Fruit fly (Drosophila melanogaster) whole organism, embryonic: ENCODE measurements around the gene CG13690.
A peak's percentile ranks its signal among the peaks of the same experiment; 100 is the strongest.

ENCODE experiments used
- Aef1 ChIP-seq: fragments of 200-800 bp; sonication (Bioruptor generic); IDR thresholded peaks from 3 replicates; pipeline ENCODE4 v1.3.6; 2022; ENCODE audit warnings: missing biosample characterization, missing genetic modification characterization
- Atf-2 ChIP-seq: fragments of 200-800 bp; sonication (Bioruptor generic); optimal IDR thresholded peaks from 2 replicates; lab custom pipeline; 2016; ENCODE audit warnings: missing biosample characterization, missing genetic modification characterization
- CG10366 ChIP-seq: fragments of 200-800 bp; sonication (Bioruptor generic); IDR thresholded peaks from 2 replicates; pipeline ENCODE4 v1.3.6; 2022; ENCODE audit warnings: missing biosample characterization, missing genetic modification characterization
- CG11398 ChIP-seq: fragments of 200-800 bp; sonication (Bioruptor generic); optimal IDR thresholded peaks from 2 replicates; lab custom pipeline; 2016; ENCODE audit warnings: missing biosample characterization, missing genetic modification characterization
- CG12769 ChIP-seq: fragments of 200-800 bp; sonication (Bioruptor generic); optimal IDR thresholded peaks from 2 replicates; lab custom pipeline; 2019; ENCODE audit warnings: missing biosample characterization, mild to moderate bottlenecking, missing genetic modification characterization, moderate library complexity
- CG1603 ChIP-seq: fragments of 200-800 bp; sonication (Bioruptor generic); optimal IDR thresholded peaks from 2 replicates; lab custom pipeline; 2019; ENCODE audit warnings: missing biosample characterization, mild to moderate bottlenecking, missing genetic modification characterization, moderate library complexity
- CG17328 ChIP-seq: fragments of 200-800 bp; sonication (Bioruptor generic); IDR thresholded peaks from 2 replicates; pipeline ENCODE4 v1.3.6; 2022; ENCODE audit warnings: missing biosample characterization, missing genetic modification characterization
- CG17912 ChIP-seq: fragments of 200-800 bp; sonication (Bioruptor generic); optimal IDR thresholded peaks from 2 replicates; lab custom pipeline; 2018; ENCODE audit warnings: missing biosample characterization, mild to moderate bottlenecking, missing genetic modification characterization
- CG2889 ChIP-seq: fragments of 200-800 bp; sonication (Bioruptor generic); IDR thresholded peaks from 3 replicates; pipeline ENCODE4 v1.3.6; 2022; ENCODE audit warnings: missing biosample characterization, missing genetic modification characterization
- CG30431 ChIP-seq: fragments of 200-800 bp; sonication (Bioruptor generic); optimal IDR thresholded peaks from 2 replicates; lab custom pipeline; 2017; ENCODE audit warnings: missing biosample characterization, missing genetic modification characterization
- CG3726 ChIP-seq: fragments of 200-800 bp; sonication (Bioruptor generic); IDR thresholded peaks from 3 replicates; pipeline ENCODE4, ENCODE4 v1.3.6; 2022; ENCODE audit warnings: missing biosample characterization, missing genetic modification characterization
- CG4820 ChIP-seq: fragments of 200-800 bp; sonication (Bioruptor generic); optimal IDR thresholded peaks from 3 replicates; lab custom pipeline; 2016; ENCODE audit warnings: missing biosample characterization, missing genetic modification characterization
- CG5245 ChIP-seq: fragments of 200-800 bp; sonication (Bioruptor generic); optimal IDR thresholded peaks from 3 replicates; lab custom pipeline; 2016; ENCODE audit warnings: missing biosample characterization, missing genetic modification characterization
- CG5953 ChIP-seq: fragments of 200-800 bp; sonication (Bioruptor generic); IDR thresholded peaks from 2 replicates; pipeline ENCODE4 v1.3.6; 2022; ENCODE audit warnings: missing biosample characterization, missing genetic modification characterization
- CG6272 ChIP-seq: fragments of 200-800 bp; sonication (Bioruptor generic); IDR thresholded peaks from 2 replicates; pipeline ENCODE4 v1.3.6; 2022; ENCODE audit warnings: missing biosample characterization, missing genetic modification characterization
- CG8290 ChIP-seq, 3 experiments: fragments of 200-800 bp; sonication (Bioruptor generic); optimal IDR thresholded peaks; 2 replicates each; lab custom pipeline; 2016 to 2019; ENCODE audit warnings: missing biosample characterization in 3 of 3, missing genetic modification characterization in 3 of 3, mild to moderate bottlenecking in 2 of 3, moderate library complexity in 1 of 3
- CG8359 ChIP-seq: fragments of 200-800 bp; sonication (Bioruptor generic); optimal IDR thresholded peaks from 2 replicates; lab custom pipeline; 2017; ENCODE audit warnings: missing biosample characterization, mild to moderate bottlenecking, missing genetic modification characterization, borderline replicate concordance
- CG9797 ChIP-seq: fragments of 200-800 bp; sonication (Bioruptor generic); optimal IDR thresholded peaks from 3 replicates; lab custom pipeline; 2018; ENCODE audit warnings: missing biosample characterization, mild to moderate bottlenecking, missing genetic modification characterization
- Dek ChIP-seq: fragments of 200-800 bp; sonication (Bioruptor generic); optimal IDR thresholded peaks from 3 replicates; lab custom pipeline; 2019; ENCODE audit warnings: missing biosample characterization, mild to moderate bottlenecking, missing genetic modification characterization, moderate library complexity
- E2f2 ChIP-seq: fragments of 200-800 bp; sonication (Bioruptor generic); IDR thresholded peaks from 2 replicates; pipeline ENCODE4 v1.3.6; 2022; ENCODE audit warnings: missing biosample characterization, missing genetic modification characterization
- H2.0 ChIP-seq: fragments of 200-800 bp; sonication (Bioruptor generic); IDR thresholded peaks from 2 replicates; pipeline ENCODE4 v1.3.6; 2022; ENCODE audit warnings: missing biosample characterization, missing genetic modification characterization
- Hr78 ChIP-seq, 2 experiments: fragments of 200-800 bp in 1 of 2; fragments of >200 bp in 1 of 2; sonication (Bioruptor generic) in 1 of 2; optimal IDR thresholded peaks; 2 replicates each; lab custom pipeline; 2017 to 2019; ENCODE audit warnings: missing biosample characterization in 2 of 2, missing genetic modification characterization in 2 of 2, mild to moderate bottlenecking in 1 of 2, moderate library complexity in 1 of 2
- Med ChIP-seq: fragments of 200-800 bp; sonication (Bioruptor generic); peaks from one replicate; lab custom pipeline; 2016; ENCODE audit warnings: missing biosample characterization, missing genetic modification characterization, mild to moderate bottlenecking, inconsistent platforms, moderate library complexity
- Myb ChIP-seq: fragments of 200-800 bp; sonication (Bioruptor generic); optimal IDR thresholded peaks from 2 replicates; lab custom pipeline; 2016; ENCODE audit warnings: missing biosample characterization, missing genetic modification characterization
- NfI ChIP-seq: fragments of 200-800 bp; sonication (Bioruptor generic); optimal IDR thresholded peaks from 3 replicates; lab custom pipeline; 2018; ENCODE audit warnings: missing biosample characterization, mild to moderate bottlenecking, missing genetic modification characterization, moderate library complexity
- bab2 ChIP-seq: fragments of 200-800 bp; sonication (Bioruptor generic); optimal IDR thresholded peaks from 2 replicates; lab custom pipeline; 2016; ENCODE audit warnings: missing biosample characterization, missing genetic modification characterization
- bowl ChIP-seq: fragments of 200-800 bp; sonication (Bioruptor generic); IDR thresholded peaks from 2 replicates; pipeline ENCODE4 v1.3.6; 2022; ENCODE audit warnings: missing biosample characterization, missing genetic modification characterization
- br ChIP-seq: fragments of >200 bp; optimal IDR thresholded peaks from 2 replicates; lab custom pipeline; 2017
- bsh ChIP-seq, 2 experiments: fragments of 200-800 bp; sonication (Bioruptor generic); optimal IDR thresholded peaks; 2 replicates each; lab custom pipeline; 2017 to 2018; ENCODE audit warnings: mild to moderate bottlenecking in 2 of 2, missing biosample characterization in 2 of 2, missing genetic modification characterization in 2 of 2, moderate library complexity in 1 of 2
- caup ChIP-seq: fragments of 200-800 bp; sonication (Bioruptor generic); optimal IDR thresholded peaks from 3 replicates; lab custom pipeline; 2017; ENCODE audit warnings: missing biosample characterization, mild to moderate bottlenecking, missing genetic modification characterization, moderate library complexity; ENCODE audit not compliant: severe bottlenecking
- crol ChIP-seq: fragments of 200-800 bp; sonication (Bioruptor generic); IDR thresholded peaks from 2 replicates; pipeline ENCODE4 v1.3.6; 2022; ENCODE audit warnings: missing biosample characterization, missing genetic modification characterization
- dan ChIP-seq: fragments of 200-800 bp; sonication (Bioruptor generic); IDR thresholded peaks from 2 replicates; pipeline ENCODE4 v1.3.6; 2022; ENCODE audit warnings: missing biosample characterization, missing genetic modification characterization
- emc ChIP-seq: fragments of 200-800 bp; sonication (Bioruptor generic); optimal IDR thresholded peaks from 2 replicates; lab custom pipeline; 2016; ENCODE audit warnings: missing biosample characterization, missing genetic modification characterization
- eyg ChIP-seq: fragments of 200-800 bp; sonication (Bioruptor generic); optimal IDR thresholded peaks from 3 replicates; lab custom pipeline; 2016; ENCODE audit warnings: missing biosample characterization, missing genetic modification characterization
- gfzf ChIP-seq: fragments of 200-800 bp; sonication (Bioruptor generic); optimal IDR thresholded peaks from 2 replicates; lab custom pipeline; 2016; ENCODE audit warnings: missing biosample characterization, mild to moderate bottlenecking, missing genetic modification characterization, moderate library complexity
- hth ChIP-seq: fragments of >200 bp; optimal IDR thresholded peaks from 2 replicates; lab custom pipeline; 2017; ENCODE audit warnings: inconsistent platforms
- lbe ChIP-seq: fragments of 200-800 bp; sonication (Bioruptor generic); optimal IDR thresholded peaks from 2 replicates; lab custom pipeline; 2016; ENCODE audit warnings: missing biosample characterization, mild to moderate bottlenecking, missing genetic modification characterization
- luna ChIP-seq: fragments of 200-800 bp; sonication (Bioruptor generic); optimal IDR thresholded peaks from 2 replicates; lab custom pipeline; 2016; ENCODE audit warnings: missing biosample characterization, missing genetic modification characterization
- mirr ChIP-seq: fragments of 200-800 bp; sonication (Bioruptor generic); optimal IDR thresholded peaks from 3 replicates; lab custom pipeline; 2018; ENCODE audit warnings: missing biosample characterization, mild to moderate bottlenecking, missing genetic modification characterization
- nau ChIP-seq: fragments of 200-800 bp; sonication (Bioruptor generic); optimal IDR thresholded peaks from 3 replicates; lab custom pipeline; 2017; ENCODE audit warnings: missing biosample characterization, mild to moderate bottlenecking, missing genetic modification characterization, missing genetic modification reagents
- pb ChIP-seq: fragments of 200-800 bp; sonication (Bioruptor generic); optimal IDR thresholded peaks from 3 replicates; lab custom pipeline; 2016; ENCODE audit warnings: missing biosample characterization, missing genetic modification characterization
- pita ChIP-seq: fragments of 200-800 bp; sonication (Bioruptor generic); optimal IDR thresholded peaks from 2 replicates; lab custom pipeline; 2017; ENCODE audit warnings: missing biosample characterization, mild to moderate bottlenecking, missing genetic modification characterization
- prd ChIP-seq, 3 experiments: fragments of >200 bp in 2 of 3; fragments of 200-800 bp in 1 of 3; sonication (Bioruptor generic) in 1 of 3; optimal IDR thresholded peaks in 2 of 3; IDR thresholded peaks in 1 of 3; 2 replicates in 2 of 3; 3 replicates in 1 of 3; pipeline versions ENCODE4 v1.3.6 to Lab custom; 2017 to 2022; ENCODE audit warnings: missing biosample characterization in 1 of 3, missing genetic modification characterization in 1 of 3
- sug ChIP-seq: fragments of 200-800 bp; optimal IDR thresholded peaks from 2 replicates; lab custom pipeline; 2019; ENCODE audit warnings: missing biosample characterization, mild to moderate bottlenecking, missing genetic modification characterization, moderate library complexity
- toy ChIP-seq: fragments of 200-800 bp; sonication (Bioruptor generic); IDR thresholded peaks from 2 replicates; pipeline ENCODE4 v1.3.6; 2022; ENCODE audit warnings: missing biosample characterization, missing genetic modification characterization
- twi ChIP-seq: fragments of 200-800 bp; optimal IDR thresholded peaks from 2 replicates; lab custom pipeline; 2019; ENCODE audit warnings: missing biosample characterization, mild to moderate bottlenecking, missing genetic modification characterization, moderate library complexity

Gene CG13690

DNA sequence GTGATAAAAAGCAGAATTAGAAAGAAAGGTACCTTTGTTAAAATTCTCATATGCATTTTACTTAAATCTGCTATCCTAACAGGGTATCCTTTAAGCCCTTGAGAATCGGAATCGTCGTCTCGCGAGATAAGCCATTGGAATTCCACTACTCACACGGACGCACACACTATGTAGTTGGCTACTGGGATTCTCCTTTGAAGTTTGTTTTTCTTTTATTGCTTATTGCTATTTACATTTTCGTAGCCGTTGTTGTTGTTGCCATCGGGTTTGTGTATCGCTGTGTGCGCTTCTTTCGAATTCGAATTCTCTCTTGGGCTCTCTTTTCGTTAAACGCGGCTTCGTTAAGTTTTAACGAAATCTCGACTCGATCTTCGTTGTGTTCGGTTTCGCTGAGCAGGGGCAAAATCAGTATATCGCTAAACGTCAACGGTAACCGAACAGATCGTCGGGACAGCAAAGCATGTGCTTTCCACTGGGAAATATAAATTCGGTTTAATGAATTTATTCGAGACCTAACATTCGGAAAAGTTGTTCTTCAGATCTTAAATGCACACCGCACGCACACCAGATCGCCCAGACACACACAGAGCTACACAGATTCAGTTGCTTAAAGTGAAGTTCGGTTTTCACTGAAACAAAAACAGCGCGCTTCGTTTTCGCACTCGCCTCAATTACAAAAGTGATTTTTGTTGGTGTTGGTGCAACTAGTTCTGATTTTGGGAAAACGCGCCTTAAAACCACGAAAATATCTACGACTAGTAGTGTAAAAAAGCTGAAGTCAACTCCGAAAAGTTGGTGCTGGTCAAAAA is 11.6 kb upstream of the CG13690 start, which contains the start of gene ex (continued):
- TF ChIP-seq NfI (GFP tag; lab: Kevin White, UChicago) (peak; percentile 35), mirr (peak; percentile 63), CG17328 (GFP tag; lab: Robert Waterston, UW) (no peak), bsh (GFP tag; optimal IDR thresholded peaks at IDR 0.05; lab: Kevin White, UChicago) (peak; percentile 63 to 66), hth (no peak), H2.0 (GFP tag; lab: Robert Waterston, UW) (no peak), pb (GFP tag; lab: Kevin White, UChicago) (peak; percentile 30), eyg (GFP tag; lab: Kevin White, UChicago) (peak; percentile 53), lbe (GFP tag; lab: Kevin White, UChicago) (peak; percentile 66), Aef1 (0 out of 3 replicates have a peak, but pooled peaks have one; percentile 33), nau (GFP tag; lab: Kevin White, UChicago) (peak; percentile 58), Atf-2 (GFP tag; lab: Kevin White, UChicago) (no peak), CG2889 (GFP tag; lab: Robert Waterston, UW) (no peak), CG12769 (tag; lab: Kevin White, UChicago) (peak; percentile 64), CG30431 (GFP tag; lab: Kevin White, UChicago) (no peak), CG4820 (no peak), Myb (GFP tag; lab: Kevin White, UChicago) (peak; percentile 28), CG5245 (no peak), twi (tag; lab: Kevin White, UChicago) (peak; percentile 39), bowl (peak; percentile 55; the same call in 1 of the 2 replicates), CG3726 (GFP tag; lab: Robert Waterston, UW) (no peak)
- TF ChIP-seq, all 482 proteins: peak for 247

DNA sequence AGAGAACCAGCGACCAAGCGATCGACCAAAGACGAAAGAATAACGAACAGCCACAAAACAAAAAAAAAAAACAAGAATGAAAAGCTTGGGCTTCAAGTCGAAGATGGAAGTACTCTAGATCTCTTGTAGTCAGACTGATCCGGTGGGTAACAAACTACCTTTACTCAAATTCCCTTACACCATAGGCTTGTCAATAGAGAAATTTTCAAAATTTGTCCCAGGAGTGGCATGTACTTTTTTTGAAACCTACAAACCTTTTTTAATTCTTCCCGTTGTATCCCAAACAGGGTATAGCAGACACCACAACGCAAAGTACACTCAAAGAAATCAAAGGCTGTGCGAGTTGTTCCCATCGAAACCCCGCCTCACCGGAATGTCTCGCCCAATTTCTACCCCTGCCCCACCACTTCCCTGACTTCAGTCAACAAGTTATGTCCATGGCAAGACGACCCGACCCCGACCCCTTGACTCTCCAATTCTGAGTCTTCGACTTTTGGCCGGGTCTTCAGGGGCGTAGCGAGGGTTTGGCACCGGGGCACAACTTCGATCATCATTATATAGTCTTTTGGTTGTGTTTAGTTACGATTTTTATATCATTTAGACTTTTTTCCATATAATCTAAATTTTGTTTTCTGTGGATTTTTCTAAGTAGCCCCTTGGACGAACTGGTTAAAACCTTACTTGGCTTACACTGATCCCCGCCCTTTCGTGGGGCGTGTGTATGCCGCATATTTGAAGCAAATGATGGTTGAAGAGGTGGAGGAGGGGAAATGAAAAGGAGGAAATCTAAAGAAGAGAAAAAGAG is 10.4 kb upstream of the CG13690 start:
- peak; percentile 23 for TF ChIP-seq bab2 (GFP tag; lab: Kevin White, UChicago)
- peak; percentile 39 for TF ChIP-seq CG10366 (GFP tag; lab: Robert Waterston, UW)
- TF ChIP-seq Med (GFP tag; lab: Kevin White, UChicago) = peak; percentile 91
- peak; percentile 26; the same call in 1 of the 2 replicates for TF ChIP-seq E2f2 (GFP tag; lab: Robert Waterston, UW)
- no peak for TF ChIP-seq CG8359 (GFP tag; lab: Kevin White, UChicago)
- no peak for TF ChIP-seq prd (optimal IDR thresholded peaks at IDR 0.05; lab: Kevin White, UChicago)
- TF ChIP-seq prd (GFP tag; IDR thresholded peaks at IDR 0.05; lab: Robert Waterston, UW) = peak; percentile 64; the same call in 2 of the 3 replicates
- TF ChIP-seq sug (tag; lab: Kevin White, UChicago) = no peak
- peak; percentile 54 for TF ChIP-seq luna (GFP tag; lab: Kevin White, UChicago)
- no peak for TF ChIP-seq CG17912 (GFP tag; lab: Kevin White, UChicago)
- no peak for TF ChIP-seq caup (GFP tag; lab: Kevin White, UChicago)
- 0 out of 2 replicates have a peak, but pooled peaks have one; percentile 45 for TF ChIP-seq dan
- peak in 1 of 2 experiments; percentile 89 for TF ChIP-seq Hr78 (GFP tag; optimal IDR thresholded peaks at IDR 0.05; lab: Kevin White, UChicago)
- TF ChIP-seq CG8290 (GFP tag; optimal IDR thresholded peaks at IDR 0.05; lab: Kevin White, UChicago) = no peak
- no peak for TF ChIP-seq CG8290 (tag; optimal IDR thresholded peaks at IDR 0.05; lab: Kevin White, UChicago)
- TF ChIP-seq CG11398 = peak; percentile 63
- TF ChIP-seq Dek (tag; lab: Kevin White, UChicago) = no peak
- 0 out of 2 replicates have a peak, but pooled peaks have one; percentile 49 for TF ChIP-seq CG6272
- TF ChIP-seq crol (GFP tag; lab: Robert Waterston, UW) = peak; percentile 86
- TF ChIP-seq toy = no peak
- no peak for TF ChIP-seq CG5953 (GFP tag; lab: Robert Waterston, UW)
- no peak for TF ChIP-seq br (lab: Kevin White, UChicago)
- no peak for TF ChIP-seq CG2889 (GFP tag; lab: Robert Waterston, UW)
- TF ChIP-seq gfzf (GFP tag; lab: Kevin White, UChicago) = no peak
- no peak for TF ChIP-seq CG9797
- no peak for TF ChIP-seq pita (GFP tag; lab: Kevin White, UChicago)
- no peak for TF ChIP-seq emc
- no peak for TF ChIP-seq CG1603 (tag; lab: Kevin White, UChicago)
